Fruit fly (Drosophila melanogaster) whole organism, embryonic: Measurements from ENCODE around the gene CG9270.

Source experiments
- C15 ChIP-seq: fragments of 200-800 bp; sonication (Bioruptor generic); IDR thresholded peaks from 3 replicates; pipeline ENCODE4 v1.3.6; 2022; ENCODE audit warnings: missing biosample characterization, missing genetic modification characterization
- CG10565 ChIP-seq: fragments of 200-800 bp; sonication (Bioruptor generic); optimal IDR thresholded peaks from 3 replicates; lab custom pipeline; 2016; ENCODE audit warnings: missing biosample characterization, mild to moderate bottlenecking, missing genetic modification characterization
- CG12391 ChIP-seq: fragments of 200-800 bp; sonication (Bioruptor generic); optimal IDR thresholded peaks from 3 replicates; lab custom pipeline; 2018; ENCODE audit warnings: missing biosample characterization, mild to moderate bottlenecking, missing genetic modification characterization, moderate library complexity
- CG14014 ChIP-seq: fragments of 200-800 bp; sonication (Bioruptor generic); IDR thresholded peaks from 2 replicates; pipeline ENCODE4 v1.3.6; 2022; ENCODE audit warnings: missing biosample characterization, missing genetic modification characterization
- CG14667 ChIP-seq: fragments of 200-800 bp; sonication (Bioruptor generic); IDR thresholded peaks from 2 replicates; pipeline ENCODE4 v1.3.6; 2022; ENCODE audit warnings: missing biosample characterization, missing genetic modification characterization
- CG1529 ChIP-seq: fragments of 200-800 bp; sonication (Bioruptor generic); optimal IDR thresholded peaks from 3 replicates; lab custom pipeline; 2018; ENCODE audit warnings: missing biosample characterization, missing genetic modification characterization
- CG15514 ChIP-seq: fragments of 200-800 bp; sonication (Bioruptor generic); optimal IDR thresholded peaks from 3 replicates; lab custom pipeline; 2017; ENCODE audit warnings: missing biosample characterization, missing genetic modification characterization, mild to moderate bottlenecking, moderate library complexity, missing genetic modification reagents
- CG17361 ChIP-seq: fragments of 200-800 bp; sonication (Bioruptor generic); IDR thresholded peaks from 3 replicates; pipeline ENCODE4 v1.3.6; 2022; ENCODE audit warnings: missing biosample characterization, missing genetic modification characterization
- CG17829 ChIP-seq: fragments of 200-800 bp; optimal IDR thresholded peaks from 2 replicates; lab custom pipeline; 2019; ENCODE audit warnings: missing biosample characterization, mild to moderate bottlenecking, missing genetic modification characterization, moderate library complexity
- CG18262 ChIP-seq: fragments of 200-800 bp; optimal IDR thresholded peaks from 3 replicates; lab custom pipeline; 2019; ENCODE audit warnings: missing biosample characterization, mild to moderate bottlenecking, missing genetic modification characterization, moderate library complexity
- CG31441 ChIP-seq: fragments of 200-800 bp; sonication (Bioruptor generic); IDR thresholded peaks from 2 replicates; pipeline ENCODE4 v1.3.6; 2022; ENCODE audit warnings: missing biosample characterization, missing genetic modification characterization
- CG32767 ChIP-seq: fragments of 200-800 bp; sonication (Bioruptor generic); IDR thresholded peaks from 2 replicates; pipeline ENCODE4 v1.3.6; 2022; ENCODE audit warnings: missing biosample characterization, missing genetic modification characterization
- CG4424 ChIP-seq: fragments of 200-800 bp; sonication (Bioruptor generic); optimal IDR thresholded peaks from 3 replicates; lab custom pipeline; 2016; ENCODE audit warnings: missing biosample characterization, missing genetic modification characterization
- CG6854 ChIP-seq: fragments of 200-800 bp; sonication (Bioruptor generic); optimal IDR thresholded peaks from 3 replicates; lab custom pipeline; 2017; ENCODE audit warnings: missing biosample characterization, mild to moderate bottlenecking, missing genetic modification characterization
- CG7987 ChIP-seq: fragments of 200-800 bp; sonication (Bioruptor generic); optimal IDR thresholded peaks from 2 replicates; lab custom pipeline; 2018; ENCODE audit warnings: missing biosample characterization, mild to moderate bottlenecking, missing genetic modification characterization, moderate library complexity
- CG9437 ChIP-seq: fragments of 200-800 bp; sonication (Bioruptor generic); optimal IDR thresholded peaks from 2 replicates; lab custom pipeline; 2018; ENCODE audit warnings: missing biosample characterization, mild to moderate bottlenecking, missing genetic modification characterization
- CG9876 ChIP-seq: fragments of 200-800 bp; sonication (Bioruptor generic); optimal IDR thresholded peaks from 2 replicates; lab custom pipeline; 2016; ENCODE audit warnings: missing biosample characterization, missing genetic modification characterization
- CTCF ChIP-seq: fragments of 200-800 bp; sonication (Bioruptor generic); optimal IDR thresholded peaks from 2 replicates; lab custom pipeline; 2017; ENCODE audit warnings: missing biosample characterization, mild to moderate bottlenecking, missing genetic modification characterization, moderate library complexity
- Dll ChIP-seq: fragments of 200-800 bp; sonication (Bioruptor generic); IDR thresholded peaks from 4 replicates; pipeline ENCODE4 v1.3.6; 2022; ENCODE audit warnings: missing biosample characterization, missing genetic modification characterization; ENCODE audit not compliant: partially characterized antibody
- Doc2 ChIP-seq: fragments of 200-800 bp; sonication (Bioruptor generic); IDR thresholded peaks from 2 replicates; pipeline ENCODE4 v1.3.6; 2022; ENCODE audit warnings: missing biosample characterization, missing genetic modification characterization
- Fer1 ChIP-seq: fragments of 200-800 bp; sonication (Bioruptor generic); optimal IDR thresholded peaks from 2 replicates; lab custom pipeline; 2017; ENCODE audit warnings: missing biosample characterization, mild to moderate bottlenecking, missing genetic modification characterization
- MBD-R2 ChIP-seq: fragments of 200-800 bp; sonication (Bioruptor generic); IDR thresholded peaks from 2 replicates; pipeline ENCODE4 v1.3.6; 2022; ENCODE audit warnings: missing biosample characterization, missing genetic modification characterization
- Mrtf ChIP-seq: fragments of 200-800 bp; sonication (Bioruptor generic); IDR thresholded peaks from 3 replicates; pipeline ENCODE4 v1.3.6; 2022; ENCODE audit warnings: missing biosample characterization, missing genetic modification characterization
- Optix ChIP-seq: fragments of 200-800 bp; sonication (Bioruptor generic); IDR thresholded peaks from 3 replicates; pipeline ENCODE4 v1.3.6; 2022; ENCODE audit warnings: missing biosample characterization, missing genetic modification characterization
- Stat92E ChIP-seq, 3 experiments: fragments of >200 bp in 2 of 3; fragments of 200-800 bp in 1 of 3; sonication (Bioruptor generic) in 1 of 3; optimal IDR thresholded peaks; 2 replicates each; lab custom pipeline; 2017 to 2019; ENCODE audit warnings: missing biosample characterization in 3 of 3, missing genetic modification characterization in 3 of 3, mild to moderate bottlenecking in 1 of 3, moderate library complexity in 1 of 3
- Usf ChIP-seq: fragments of 200-800 bp; sonication (Bioruptor generic); optimal IDR thresholded peaks from 2 replicates; lab custom pipeline; 2017; ENCODE audit warnings: missing genotype, missing biosample characterization, missing genetic modification characterization
- abd-A ChIP-seq: fragments of 200-800 bp; sonication (Bioruptor generic); optimal IDR thresholded peaks from 3 replicates; lab custom pipeline; 2019; ENCODE audit warnings: missing biosample characterization, mild to moderate bottlenecking, missing genetic modification characterization, moderate library complexity
- al ChIP-seq: fragments of 200-800 bp; sonication (Bioruptor generic); IDR thresholded peaks from 2 replicates; pipeline ENCODE4 v1.3.6; 2022; ENCODE audit warnings: missing biosample characterization, missing genetic modification characterization
- aop ChIP-seq: fragments of 200-800 bp; sonication (Bioruptor generic); IDR thresholded peaks from 2 replicates; pipeline ENCODE4 v1.3.6; 2022; ENCODE audit warnings: missing biosample characterization, missing genetic modification characterization
- ci ChIP-seq: fragments of 200-800 bp; sonication (Bioruptor generic); IDR thresholded peaks from 3 replicates; pipeline ENCODE4 v1.3.6; 2022; ENCODE audit warnings: missing biosample characterization, missing genetic modification characterization
- danr ChIP-seq: fragments of 200-800 bp; sonication (Bioruptor generic); IDR thresholded peaks from 2 replicates; pipeline ENCODE4 v1.3.6; 2022; ENCODE audit warnings: missing biosample characterization, missing genetic modification characterization
- dm ChIP-seq: fragments of 200-800 bp; sonication (Bioruptor generic); optimal IDR thresholded peaks from 3 replicates; lab custom pipeline; 2016; ENCODE audit warnings: missing biosample characterization, missing genetic modification characterization
- eyg ChIP-seq: fragments of 200-800 bp; sonication (Bioruptor generic); optimal IDR thresholded peaks from 3 replicates; lab custom pipeline; 2016; ENCODE audit warnings: missing biosample characterization, missing genetic modification characterization
- fd96Cb ChIP-seq: fragments of 200-800 bp; sonication (Bioruptor generic); optimal IDR thresholded peaks from 2 replicates; lab custom pipeline; 2018; ENCODE audit warnings: missing biosample characterization, mild to moderate bottlenecking, missing genetic modification characterization, moderate library complexity
- gem ChIP-seq: fragments of 200-800 bp; sonication (Bioruptor generic); optimal IDR thresholded peaks from 2 replicates; lab custom pipeline; 2019; ENCODE audit warnings: missing biosample characterization, mild to moderate bottlenecking, missing genetic modification characterization, moderate library complexity
- hkb ChIP-seq, 2 experiments: fragments of 200-800 bp in 1 of 2; fragments of >200 bp in 1 of 2; sonication (Bioruptor generic) in 1 of 2; IDR thresholded peaks in 1 of 2; optimal IDR thresholded peaks in 1 of 2; 2 replicates each; pipeline versions ENCODE4 v1.3.6 to Lab custom; 2017 to 2022; ENCODE audit warnings: missing biosample characterization in 1 of 2, missing genetic modification characterization in 1 of 2
- ind ChIP-seq: fragments of 200-800 bp; sonication (Bioruptor generic); optimal IDR thresholded peaks from 3 replicates; lab custom pipeline; 2016; ENCODE audit warnings: missing biosample characterization, missing genetic modification characterization
- jigr1 ChIP-seq: fragments of 200-800 bp; sonication (Bioruptor generic); IDR thresholded peaks from 3 replicates; pipeline ENCODE4 v1.3.6; 2022; ENCODE audit warnings: missing biosample characterization, missing genetic modification characterization
- kni ChIP-seq: fragments of 200-800 bp; sonication (Bioruptor generic); optimal IDR thresholded peaks from 3 replicates; lab custom pipeline; 2017; ENCODE audit warnings: mild to moderate bottlenecking, missing biosample characterization, missing genetic modification reagents, missing genetic modification characterization
- nau ChIP-seq: fragments of 200-800 bp; sonication (Bioruptor generic); optimal IDR thresholded peaks from 3 replicates; lab custom pipeline; 2017; ENCODE audit warnings: missing biosample characterization, mild to moderate bottlenecking, missing genetic modification characterization, missing genetic modification reagents
- prd ChIP-seq, 3 experiments: fragments of >200 bp in 2 of 3; fragments of 200-800 bp in 1 of 3; sonication (Bioruptor generic) in 1 of 3; optimal IDR thresholded peaks in 2 of 3; IDR thresholded peaks in 1 of 3; 2 replicates in 2 of 3; 3 replicates in 1 of 3; pipeline versions ENCODE4 v1.3.6 to Lab custom; 2017 to 2022; ENCODE audit warnings: missing biosample characterization in 1 of 3, missing genetic modification characterization in 1 of 3
- sc ChIP-seq, 3 experiments: fragments of >200 bp in 2 of 3; fragments of 200-800 bp in 1 of 3; sonication (Bioruptor generic) in 1 of 3; optimal IDR thresholded peaks; 2 replicates in 2 of 3; 3 replicates in 1 of 3; lab custom pipeline; 2017; ENCODE audit warnings: mild to moderate bottlenecking in 1 of 3, missing biosample characterization in 1 of 3, missing genetic modification characterization in 1 of 3, missing genetic modification reagents in 1 of 3
- stwl ChIP-seq: fragments of 200-800 bp; sonication (Bioruptor generic); optimal IDR thresholded peaks from 3 replicates; lab custom pipeline; 2018; ENCODE audit warnings: missing biosample characterization, mild to moderate bottlenecking, missing genetic modification characterization, moderate library complexity
- trh ChIP-seq: fragments of 200-800 bp; sonication (Bioruptor generic); optimal IDR thresholded peaks from 2 replicates; lab custom pipeline; 2016; ENCODE audit warnings: missing biosample characterization, missing genetic modification characterization
- ttk ChIP-seq: fragments of 200-800 bp; sonication (Bioruptor generic); IDR thresholded peaks from 2 replicates; pipeline ENCODE4 v2.1.2; 2022; ENCODE audit warnings: missing biosample characterization, missing genetic modification characterization
- vvl ChIP-seq: fragments of 200-800 bp; sonication (Bioruptor generic); IDR thresholded peaks from 2 replicates; pipeline ENCODE4 v1.3.6; 2022; ENCODE audit warnings: missing biosample characterization, missing genetic modification characterization
- zfh2 ChIP-seq: fragments of 200-800 bp; sonication (Bioruptor generic); optimal IDR thresholded peaks from 2 replicates; lab custom pipeline; 2016; ENCODE audit warnings: missing biosample characterization, missing genetic modification characterization

CG9270 gene

DNA sequence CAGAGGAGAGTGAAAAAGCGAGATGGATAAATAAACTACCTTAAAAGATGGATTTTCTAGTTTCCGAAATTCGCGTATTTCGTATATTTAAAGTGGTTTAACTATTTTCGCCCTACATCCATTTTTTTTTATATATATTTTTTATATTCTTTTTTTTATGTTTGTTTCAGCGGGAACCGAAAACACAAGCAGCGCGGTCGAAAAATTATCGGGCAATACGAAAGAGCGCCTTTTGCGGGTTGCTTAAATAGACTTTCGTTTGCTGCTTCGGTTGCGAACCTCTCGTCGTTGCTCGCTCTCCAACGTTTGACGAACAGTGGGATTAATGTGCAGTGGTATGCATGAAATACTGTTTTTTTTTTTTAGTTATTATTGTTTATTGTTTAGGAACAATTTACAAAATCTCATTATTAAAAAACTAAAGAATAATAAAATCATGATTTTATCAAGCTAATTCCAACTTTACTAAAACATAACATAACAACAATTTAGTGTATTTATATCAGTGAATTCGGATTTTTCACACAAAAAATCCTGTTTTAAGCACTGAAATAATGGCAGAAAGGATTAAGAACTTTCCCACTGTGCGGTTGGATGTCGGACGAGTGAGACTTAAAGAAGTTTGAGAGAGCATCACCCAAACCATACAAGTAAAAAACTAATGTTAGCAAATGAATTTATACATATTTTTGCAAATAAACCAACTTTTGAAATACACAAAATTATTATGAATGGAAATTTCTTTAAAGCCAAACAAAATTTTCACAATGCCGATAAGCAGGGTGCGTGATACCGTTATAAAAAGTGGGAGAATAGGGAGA is 16.5 kb downstream of the CG9270 start (continued):
- no peak for TF ChIP-seq hkb (optimal IDR thresholded peaks at IDR 0.05; lab: Kevin White, UChicago)
- peak; percentile 88 for TF ChIP-seq hkb (GFP tag; IDR thresholded peaks at IDR 0.05; lab: Robert Waterston, UW)
- TF ChIP-seq danr (GFP tag; lab: Robert Waterston, UW): peak; percentile 76
- TF ChIP-seq ttk (GFP tag; lab: Robert Waterston, UW): peak; percentile 6; the same call in 1 of the 2 replicates
- TF ChIP-seq CG6854: peak; percentile 81
- TF ChIP-seq CG12391 (tag; lab: Kevin White, UChicago): peak; percentile 73
- TF ChIP-seq zfh2: no peak
- TF ChIP-seq al (GFP tag; lab: Robert Waterston, UW): peak; percentile 69
- TF ChIP-seq CG15514 (GFP tag; lab: Kevin White, UChicago): peak; percentile 85
- TF ChIP-seq eyg: no peak
- TF ChIP-seq Dll: 0 out of 4 replicates have a peak, but pooled peaks have one; percentile 15
- peak; percentile 76; the same call in 1 of the 2 replicates for TF ChIP-seq CG14667
- peak; percentile 94 for TF ChIP-seq CG17829 (tag; lab: Kevin White, UChicago)
- TF ChIP-seq nau (GFP tag; lab: Kevin White, UChicago): peak; percentile 90
- peak; percentile 93 for TF ChIP-seq ind (GFP tag; lab: Kevin White, UChicago)
- no peak for TF ChIP-seq aop (GFP tag; lab: Robert Waterston, UW)
- peak; percentile 99 for TF ChIP-seq CG17361 (GFP tag; lab: Robert Waterston, UW)
- TF ChIP-seq Doc2 (GFP tag; lab: Robert Waterston, UW): peak; percentile 66
- TF ChIP-seq CG9437: peak; percentile 85
- TF ChIP-seq CG4424: peak; percentile 95
- peak; percentile 70 for TF ChIP-seq Usf
- 0 out of 3 replicates have a peak, but pooled peaks have one; percentile 16 for TF ChIP-seq Optix (GFP tag; lab: Robert Waterston, UW)
- no peak for TF ChIP-seq CG14014 (GFP tag; lab: Robert Waterston, UW)
- TF ChIP-seq CG7987 (GFP tag; lab: Kevin White, UChicago): peak; percentile 83
- TF ChIP-seq vvl: peak; percentile 24; the same call in 1 of the 2 replicates
- TF ChIP-seq CG10565 (GFP tag; lab: Kevin White, UChicago): no peak
- TF ChIP-seq CG31441 (GFP tag; lab: Robert Waterston, UW): peak; percentile 96
- TF ChIP-seq prd (optimal IDR thresholded peaks at IDR 0.05; lab: Kevin White, UChicago): no peak
- TF ChIP-seq prd (GFP tag; IDR thresholded peaks at IDR 0.05; lab: Robert Waterston, UW): peak; percentile 90; the same call in 2 of the 3 replicates
- TF ChIP-seq dm: no peak
- TF ChIP-seq CG1529 (GFP tag; lab: Kevin White, UChicago): peak; percentile 3
- peak; percentile 33 for TF ChIP-seq stwl (tag; lab: Kevin White, UChicago)
- no peak for TF ChIP-seq CG9876 (GFP tag; lab: Kevin White, UChicago)
- TF ChIP-seq fd96Cb (tag; lab: Kevin White, UChicago): peak; percentile 93
- TF ChIP-seq C15: peak; percentile 64; the same call in 1 of the 3 replicates
- TF ChIP-seq Stat92E (GFP tag; optimal IDR thresholded peaks at IDR 0.05; lab: Kevin White, UChicago): peak in 1 of 3 experiments; percentile 40
- TF ChIP-seq sc (optimal IDR thresholded peaks at IDR 0.05; lab: Kevin White, UChicago): no peak
- TF ChIP-seq sc (GFP tag; optimal IDR thresholded peaks at IDR 0.05; lab: Kevin White, UChicago): peak; percentile 48
- TF ChIP-seq ci: 0 out of 3 replicates have a peak, but pooled peaks have one; percentile 42
- peak; percentile 26 for TF ChIP-seq kni (GFP tag; lab: Kevin White, UChicago)
- TF ChIP-seq trh: no peak
- TF ChIP-seq MBD-R2 (GFP tag; lab: Robert Waterston, UW): peak; percentile 55
- TF ChIP-seq abd-A (tag; lab: Kevin White, UChicago): peak; percentile 39
- peak; percentile 49 for TF ChIP-seq CG32767 (GFP tag; lab: Robert Waterston, UW)
- TF ChIP-seq gem: peak; percentile 90
- peak; percentile 96 for TF ChIP-seq Fer1
- TF ChIP-seq Mrtf (GFP tag; lab: Robert Waterston, UW): no peak
- TF ChIP-seq jigr1 (GFP tag; lab: Robert Waterston, UW): peak; percentile 66; the same call in 2 of the 3 replicates
- TF ChIP-seq CG18262 (tag; lab: Kevin White, UChicago): peak; percentile 97
- peak; percentile 58 for TF ChIP-seq CTCF
